Fruit fly (Drosophila melanogaster) whole organism, prepupa: ENCODE results near the gene CG9806.
"Not testable (repeated sequence)": the region's sequence is repeated elsewhere in the genome, so short reads cannot be mapped to it uniquely, and the experiment has no call there.

Experiments
- Blimp-1 ChIP-seq: fragments of 200-800 bp; sonication (Bioruptor generic); optimal IDR thresholded peaks from 3 replicates; lab custom pipeline; 2017; ENCODE audit warnings: missing biosample characterization, missing genetic modification characterization, mild to moderate bottlenecking, moderate library complexity, missing genetic modification reagents
- CG10631 ChIP-seq: fragments of 200-800 bp; sonication (Bioruptor generic); optimal IDR thresholded peaks from 2 replicates; lab custom pipeline; 2016; ENCODE audit warnings: missing biosample characterization, missing genetic modification characterization
- CG11762 ChIP-seq: fragments of 200-800 bp; sonication (Bioruptor generic); optimal IDR thresholded peaks from 3 replicates; lab custom pipeline; 2016; ENCODE audit warnings: missing biosample characterization, missing genetic modification characterization; ENCODE audit not compliant: insufficient read depth
- CG11902 ChIP-seq: fragments of 200-800 bp; sonication (Bioruptor generic); optimal IDR thresholded peaks from 3 replicates; lab custom pipeline; 2016; ENCODE audit warnings: missing biosample characterization, missing genetic modification characterization
- CG15336 ChIP-seq: fragments of 200-800 bp; sonication (Bioruptor generic); IDR thresholded peaks from 2 replicates; pipeline ENCODE4 v1.3.6; 2022; ENCODE audit warnings: missing biosample characterization, missing genetic modification characterization
- CG1621 ChIP-seq: fragments of 200-800 bp; sonication (Bioruptor generic); optimal IDR thresholded peaks from 3 replicates; lab custom pipeline; 2018; ENCODE audit warnings: missing biosample characterization, mild to moderate bottlenecking, missing genetic modification characterization
- CG16779 ChIP-seq: fragments of 200-800 bp; sonication (Bioruptor generic); optimal IDR thresholded peaks from 3 replicates; lab custom pipeline; 2017; ENCODE audit warnings: missing biosample characterization, mild to moderate bottlenecking, missing genetic modification characterization
- CG3032 ChIP-seq: fragments of 200-800 bp; optimal IDR thresholded peaks from 2 replicates; lab custom pipeline; 2019; ENCODE audit warnings: missing biosample characterization, mild to moderate bottlenecking, missing genetic modification characterization, moderate library complexity
- CG32006 ChIP-seq: fragments of 200-800 bp; sonication (Bioruptor generic); optimal IDR thresholded peaks from 3 replicates; lab custom pipeline; 2017; ENCODE audit warnings: missing biosample characterization, mild to moderate bottlenecking, missing genetic modification characterization
- CG34406 ChIP-seq: fragments of 200-800 bp; sonication (Bioruptor generic); optimal IDR thresholded peaks from 3 replicates; lab custom pipeline; 2016; ENCODE audit warnings: missing biosample characterization, missing genetic modification characterization
- CG3919 ChIP-seq: fragments of 200-800 bp; sonication (Bioruptor generic); optimal IDR thresholded peaks from 3 replicates; lab custom pipeline; 2016; ENCODE audit warnings: missing biosample characterization, missing genetic modification characterization
- CG6163 ChIP-seq: fragments of 200-800 bp; sonication (Bioruptor generic); IDR thresholded peaks from 3 replicates; pipeline ENCODE4 v1.3.6; 2022; ENCODE audit warnings: missing biosample characterization, missing genetic modification characterization
- CG6854 ChIP-seq: fragments of 200-800 bp; sonication (Bioruptor generic); optimal IDR thresholded peaks from 2 replicates; lab custom pipeline; 2017; ENCODE audit warnings: missing biosample characterization, mild to moderate bottlenecking, missing genetic modification characterization
- CG7368 ChIP-seq: fragments of 200-800 bp; sonication (Bioruptor generic); optimal IDR thresholded peaks from 3 replicates; lab custom pipeline; 2016; ENCODE audit warnings: missing biosample characterization, missing genetic modification characterization
- CG8319 ChIP-seq: fragments of 200-800 bp; sonication (Bioruptor generic); optimal IDR thresholded peaks from 3 replicates; lab custom pipeline; 2016; ENCODE audit warnings: missing biosample characterization, missing genetic modification characterization
- Eip75B ChIP-seq: fragments of 200-800 bp; sonication (Bioruptor generic); optimal IDR thresholded peaks from 3 replicates; lab custom pipeline; 2016; ENCODE audit warnings: missing biosample characterization, missing genetic modification characterization
- Eip78C ChIP-seq: fragments of 200-800 bp; sonication (Bioruptor generic); peaks from one replicate; lab custom pipeline; 2016; ENCODE audit warnings: missing biosample characterization, missing genetic modification characterization
- Eip93F ChIP-seq: fragments of 200-800 bp; sonication (Bioruptor generic); optimal IDR thresholded peaks from 2 replicates; lab custom pipeline; 2016; ENCODE audit warnings: missing biosample characterization, mild to moderate bottlenecking, missing genetic modification characterization
- Ets96B ChIP-seq: fragments of 200-800 bp; optimal IDR thresholded peaks from 2 replicates; lab custom pipeline; 2019; ENCODE audit warnings: missing biosample characterization, mild to moderate bottlenecking, missing genetic modification characterization, moderate library complexity
- Gug ChIP-seq: fragments of 200-800 bp; sonication (Bioruptor generic); IDR thresholded peaks from 2 replicates; pipeline ENCODE4 v1.3.6; 2022; ENCODE audit warnings: missing biosample characterization, missing genetic modification characterization
- Hr38 ChIP-seq: sonication (Bioruptor generic); optimal IDR thresholded peaks from 2 replicates; lab custom pipeline; 2016; ENCODE audit warnings: missing biosample characterization, missing genetic modification characterization
- Hr39 ChIP-seq: fragments of 200-800 bp; sonication (Bioruptor generic); optimal IDR thresholded peaks from 2 replicates; lab custom pipeline; 2016; ENCODE audit warnings: missing biosample characterization, missing genetic modification characterization
- Hr4 ChIP-seq: fragments of 200-800 bp; sonication (Bioruptor generic); optimal IDR thresholded peaks from 3 replicates; lab custom pipeline; 2016; ENCODE audit warnings: missing biosample characterization, missing genetic modification characterization
- Lpt ChIP-seq: fragments of 200-800 bp; sonication (Bioruptor generic); optimal IDR thresholded peaks from 3 replicates; lab custom pipeline; 2016; ENCODE audit warnings: missing biosample characterization, missing genetic modification characterization
- Met ChIP-seq: fragments of 200-800 bp; sonication (Bioruptor generic); optimal IDR thresholded peaks from 3 replicates; lab custom pipeline; 2016; ENCODE audit warnings: missing biosample characterization, missing genetic modification characterization
- OdsH ChIP-seq: fragments of 200-800 bp; sonication (Bioruptor generic); optimal IDR thresholded peaks from 3 replicates; lab custom pipeline; 2016; ENCODE audit warnings: missing biosample characterization, missing genetic modification characterization
- Smox ChIP-seq: fragments of 200-800 bp; sonication (Bioruptor generic); optimal IDR thresholded peaks from 3 replicates; lab custom pipeline; 2016; ENCODE audit warnings: missing biosample characterization, missing genetic modification characterization
- Sox102F ChIP-seq: fragments of 200-800 bp; sonication (Bioruptor generic); optimal IDR thresholded peaks from 2 replicates; lab custom pipeline; 2016; ENCODE audit warnings: missing biosample characterization, mild to moderate bottlenecking, missing genetic modification characterization
- Sox15 ChIP-seq: fragments of 200-800 bp; sonication (Bioruptor generic); optimal IDR thresholded peaks from 3 replicates; lab custom pipeline; 2016; ENCODE audit warnings: missing biosample characterization, missing genetic modification characterization
- acj6 ChIP-seq: fragments of 200-800 bp; sonication (Bioruptor generic); optimal IDR thresholded peaks from 3 replicates; lab custom pipeline; 2016; ENCODE audit warnings: missing biosample characterization, missing genetic modification characterization
- cyc ChIP-seq: fragments of 200-800 bp; sonication (Bioruptor generic); optimal IDR thresholded peaks from 3 replicates; lab custom pipeline; 2016; ENCODE audit warnings: missing biosample characterization, missing genetic modification characterization
- dsx ChIP-seq: fragments of 200-800 bp; optimal IDR thresholded peaks from 3 replicates; lab custom pipeline; 2019; ENCODE audit warnings: missing biosample characterization, mild to moderate bottlenecking, missing genetic modification characterization, moderate library complexity; ENCODE audit not compliant: poor library complexity, severe bottlenecking
- esn ChIP-seq: fragments of 200-800 bp; sonication (Bioruptor generic); optimal IDR thresholded peaks from 2 replicates; lab custom pipeline; 2016; ENCODE audit warnings: missing biosample characterization, mild to moderate bottlenecking, missing genetic modification characterization, moderate library complexity
- fd59A ChIP-seq: fragments of 200-800 bp; sonication (Bioruptor generic); optimal IDR thresholded peaks from 2 replicates; lab custom pipeline; 2017; ENCODE audit warnings: missing biosample characterization, mild to moderate bottlenecking, missing genetic modification characterization, missing genetic modification reagents
- fd85E ChIP-seq: fragments of 200-800 bp; sonication (Bioruptor generic); optimal IDR thresholded peaks from 3 replicates; lab custom pipeline; 2016; ENCODE audit warnings: missing biosample characterization, missing genetic modification characterization
- fkh ChIP-seq: fragments of 200-800 bp; sonication (Bioruptor generic); optimal IDR thresholded peaks from 3 replicates; lab custom pipeline; 2017; ENCODE audit warnings: missing biosample characterization, mild to moderate bottlenecking, missing genetic modification characterization, moderate library complexity
- lz ChIP-seq: fragments of 200-800 bp; sonication (Bioruptor generic); optimal IDR thresholded peaks from 3 replicates; lab custom pipeline; 2016; ENCODE audit warnings: missing biosample characterization, missing genetic modification characterization
- pdm3 ChIP-seq: fragments of 200-800 bp; sonication (Bioruptor generic); optimal IDR thresholded peaks from 3 replicates; lab custom pipeline; 2016; ENCODE audit warnings: missing biosample characterization, missing genetic modification characterization
- salr ChIP-seq, 2 experiments: fragments of 200-800 bp; sonication (Bioruptor generic); optimal IDR thresholded peaks; 3 replicates each; lab custom pipeline; 2016 to 2018; ENCODE audit warnings: missing biosample characterization in 2 of 2, missing genetic modification characterization in 2 of 2, mild to moderate bottlenecking in 1 of 2
- svp ChIP-seq: fragments of 200-800 bp; sonication (Bioruptor generic); peaks from one replicate; lab custom pipeline; 2016; ENCODE audit warnings: missing biosample characterization, missing genetic modification characterization

The CG9806 gene

DNA sequence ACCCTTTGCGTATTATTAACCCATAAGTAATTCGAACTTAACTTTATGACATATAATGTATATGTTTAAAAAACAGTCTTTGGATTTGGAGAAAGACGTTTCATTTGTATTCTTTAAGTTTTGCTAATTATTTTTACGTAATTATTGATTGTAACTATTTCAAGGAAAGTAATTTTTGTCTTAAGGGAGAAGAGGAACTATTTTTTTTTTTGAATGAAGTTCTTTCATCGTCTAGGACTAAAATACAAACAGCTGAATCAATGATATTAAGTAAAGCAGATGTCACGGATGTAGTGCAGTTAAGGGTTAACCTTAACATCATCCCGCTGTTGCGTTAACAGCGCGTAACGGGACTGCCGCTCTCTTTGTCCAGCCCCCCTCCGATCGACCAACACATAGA, 2.0 kb upstream of the CG9806 start (continued):
- TF ChIP-seq Blimp-1 (no peak), CG1621 (tag; lab: Kevin White, UChicago) (peak; percentile 9), acj6 (GFP tag; lab: Kevin White, UChicago) (peak; percentile 46), CG3032 (peak; percentile 30), CG11902 (GFP tag; lab: Kevin White, UChicago) (peak; percentile 2), CG34406 (GFP tag; lab: Kevin White, UChicago) (peak; percentile 37), fkh (GFP tag; lab: Kevin White, UChicago) (no peak), CG11762 (GFP tag; lab: Kevin White, UChicago) (no peak), OdsH (GFP tag; lab: Kevin White, UChicago) (peak; percentile 41), CG8319 (no peak), esn (GFP tag; lab: Kevin White, UChicago) (peak; percentile 74), Ets96B (tag; lab: Kevin White, UChicago) (peak; percentile 36), Hr39 (GFP tag; lab: Kevin White, UChicago) (peak; percentile 50), Eip78C (GFP tag; lab: Kevin White, UChicago) (peak; percentile 91), CG6163 (no peak), fd85E (GFP tag; lab: Kevin White, UChicago) (no peak)

DNA sequence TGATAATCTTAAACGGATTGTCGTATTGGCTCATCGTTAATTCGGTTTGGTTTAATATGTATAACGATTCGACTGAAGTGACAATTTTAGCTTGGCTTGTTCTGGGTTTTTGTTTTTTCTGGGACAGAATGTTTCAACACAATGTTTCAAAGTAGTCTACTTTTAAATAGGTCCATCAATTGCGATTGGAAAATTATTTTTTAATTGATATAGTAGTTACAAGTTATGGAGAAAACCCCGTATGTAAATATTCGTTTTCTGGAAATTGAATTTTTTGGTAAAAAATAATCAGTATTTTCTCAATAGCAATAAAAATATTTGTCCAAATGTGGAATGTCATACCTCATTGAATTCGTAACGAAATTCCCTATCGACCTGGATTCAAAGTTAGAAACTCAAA, 3.8 kb downstream of the CG9806 start, which contains the start of gene Rab9Db:
Gene Rab9Db (minus strand): TSS at position 101 of the 400 bp plus-strand sequence.
- not testable (repeated sequence) for TF ChIP-seq fkh (GFP tag; lab: Kevin White, UChicago); Hr39 (GFP tag; lab: Kevin White, UChicago); CG3032

DNA sequence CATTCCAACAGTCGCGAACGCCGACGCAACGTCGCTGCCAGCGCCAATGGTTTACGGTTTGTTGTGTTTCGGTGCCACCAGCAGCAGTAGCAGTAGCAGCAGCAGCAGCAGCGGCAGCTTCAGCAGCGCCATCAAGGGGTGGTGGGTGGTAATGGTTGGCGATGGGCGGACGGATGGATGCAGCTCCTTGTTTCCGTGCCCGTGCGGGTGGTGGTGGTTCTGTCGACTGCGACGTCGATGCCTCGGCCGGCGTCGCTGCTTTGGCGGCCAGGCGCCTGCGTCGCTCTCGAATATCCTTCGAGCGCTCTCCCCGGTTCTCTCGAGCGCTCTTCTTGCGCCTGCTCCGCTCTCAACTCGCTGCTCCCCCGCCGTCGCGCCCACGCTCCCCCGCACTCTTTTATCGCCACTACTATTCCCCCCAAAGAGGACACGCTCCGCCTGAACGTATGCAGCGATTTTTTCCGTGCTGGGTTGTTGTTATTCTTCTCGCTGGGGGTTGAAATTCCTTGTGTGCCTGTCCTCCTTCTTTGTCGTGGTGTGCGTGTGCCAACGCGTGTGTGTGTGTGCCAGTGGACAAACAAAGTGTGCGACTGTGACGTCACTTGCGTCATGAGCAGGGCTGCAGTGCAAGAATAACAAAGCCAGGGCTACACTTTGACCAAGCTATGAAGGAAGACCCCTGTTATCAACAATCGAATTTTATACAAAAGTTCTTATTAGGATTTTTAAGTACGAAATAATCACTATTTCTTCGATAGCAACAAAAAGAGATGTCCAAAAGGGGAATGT, 5.5 kb downstream of the CG9806 start:
- no peak for TF ChIP-seq Gug (GFP tag; lab: Robert Waterston, UW)
- TF ChIP-seq Eip78C (GFP tag; lab: Kevin White, UChicago) = peak; percentile 15

DNA sequence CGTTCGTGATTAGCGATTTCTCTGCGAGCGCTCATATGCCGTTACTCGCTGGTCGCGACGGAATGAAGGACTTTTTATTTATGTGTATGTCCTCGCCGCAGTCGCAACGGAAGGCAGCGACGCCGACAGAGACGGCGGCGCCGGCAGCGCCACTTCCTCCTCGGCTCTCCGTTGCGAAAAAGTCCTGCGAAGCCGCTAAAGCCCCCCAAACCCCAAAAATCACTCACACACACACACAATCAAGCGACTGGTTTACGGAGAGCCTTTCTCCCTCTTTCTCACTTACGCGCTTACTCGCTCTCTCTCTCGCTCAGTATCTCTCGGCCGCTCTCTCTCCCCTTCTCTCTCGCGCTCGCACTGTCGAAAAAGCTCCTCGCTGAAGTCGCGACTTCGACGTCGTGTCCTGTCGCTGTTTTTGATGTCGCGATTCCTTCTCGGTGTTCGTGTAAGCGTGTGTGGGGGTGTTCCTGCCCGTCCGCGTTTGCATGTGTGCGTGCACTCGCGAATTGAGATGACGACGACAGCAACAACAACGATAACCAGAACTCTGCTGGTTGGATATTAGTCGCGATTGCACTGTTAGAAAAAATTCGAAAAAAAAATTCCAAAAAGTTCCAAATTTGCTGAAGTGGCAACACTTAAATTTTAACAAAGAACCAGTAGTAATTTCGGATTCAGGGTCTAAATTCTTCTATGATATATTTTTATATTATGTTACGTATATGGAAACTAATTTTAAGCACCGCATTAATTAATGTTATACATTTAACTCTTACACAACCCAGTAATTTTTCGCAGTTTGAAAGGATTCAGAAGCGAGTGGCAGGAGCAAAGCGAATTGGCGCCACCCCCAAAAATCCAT, 6.5 kb downstream of the CG9806 start, which contains the start of gene CG43347:
Gene CG43347 (minus strand): TSS at position 47 of the 862 bp plus-strand sequence.
- TF ChIP-seq lz (GFP tag; lab: Kevin White, UChicago) = peak; percentile 23
- no peak for TF ChIP-seq Lpt (GFP tag; lab: Kevin White, UChicago)
- TF ChIP-seq OdsH (GFP tag; lab: Kevin White, UChicago) = peak; percentile 44
- TF ChIP-seq dsx = peak; percentile 41
- no peak for TF ChIP-seq CG7368 (GFP tag; lab: Kevin White, UChicago)
- TF ChIP-seq CG6854 (GFP tag; lab: Kevin White, UChicago) = no peak
- no peak for TF ChIP-seq Eip93F (GFP tag; lab: Kevin White, UChicago)
- no peak for TF ChIP-seq Sox15 (GFP tag; lab: Kevin White, UChicago)
- peak; percentile 0 for TF ChIP-seq cyc (GFP tag; lab: Kevin White, UChicago)
- TF ChIP-seq CG3919 (GFP tag; lab: Kevin White, UChicago) = peak; percentile 20
- TF ChIP-seq Eip75B (GFP tag; lab: Kevin White, UChicago) = peak; percentile 18
- peak; percentile 39 for TF ChIP-seq CG10631
- peak; percentile 28 for TF ChIP-seq pdm3 (GFP tag; lab: Kevin White, UChicago)
- peak; percentile 65 for TF ChIP-seq svp (GFP tag; lab: Kevin White, UChicago)
- TF ChIP-seq Eip78C (GFP tag; lab: Kevin White, UChicago) = peak; percentile 80
- TF ChIP-seq CG6163 = peak; percentile 51; the same call in 1 of the 3 replicates
- TF ChIP-seq CG1621 (tag; lab: Kevin White, UChicago) = peak; percentile 8
- TF ChIP-seq Met (GFP tag; lab: Kevin White, UChicago) = peak; percentile 42
- peak; percentile 58 for TF ChIP-seq Ets96B (tag; lab: Kevin White, UChicago)
- TF ChIP-seq fd59A = peak; percentile 18
- TF ChIP-seq salr (GFP tag; optimal IDR thresholded peaks at IDR 0.05; lab: Kevin White, UChicago) = peak in 1 of 2 experiments; percentile 17
- peak; percentile 40 for TF ChIP-seq Smox (GFP tag; lab: Kevin White, UChicago)
- TF ChIP-seq CG16779 (tag; lab: Kevin White, UChicago) = peak; percentile 19
- TF ChIP-seq Hr4 = peak; percentile 26
- TF ChIP-seq CG11762 (GFP tag; lab: Kevin White, UChicago) = no peak
- no peak for TF ChIP-seq fkh (GFP tag; lab: Kevin White, UChicago)
- peak; percentile 39 for TF ChIP-seq acj6 (GFP tag; lab: Kevin White, UChicago)
- TF ChIP-seq CG15336 = 0 out of 2 replicates have a peak, but pooled peaks have one; percentile 26
- TF ChIP-seq CG3032 = peak; percentile 37
- TF ChIP-seq Sox102F = peak; percentile 3
- peak; percentile 61 for TF ChIP-seq CG32006 (GFP tag; lab: Kevin White, UChicago)
- TF ChIP-seq Hr38 (GFP tag; lab: Kevin White, UChicago) = no peak
